Worm (Caenorhabditis elegans) whole organism, L4 larva: ENCODE measurements around the gene C26B9.7.

Experiments used
- D1046.2 ChIP-seq: fragments of 200-800 bp; sonication (Bioruptor generic); IDR thresholded peaks from 2 replicates; pipeline ENCODE4 v1.3.6; 2022; ENCODE audit warnings: missing genetic modification characterization, missing compliant biosample characterization
- daf-12 ChIP-seq: fragments of 150-350 bp; optimal IDR thresholded peaks from 2 replicates; lab custom pipeline; 2014; ENCODE audit warnings: missing biosample characterization, missing genetic modification reagents, missing genetic modification characterization
- dmd-6 ChIP-seq: fragments of 200-800 bp; sonication (Bioruptor generic); IDR thresholded peaks from 2 replicates; pipeline ENCODE4 v1.3.6; 2022; ENCODE audit warnings: missing genetic modification reagents, missing genetic modification characterization, missing compliant biosample characterization
- lin-13 ChIP-seq: fragments of 150-350 bp; optimal IDR thresholded peaks from 2 replicates; lab custom pipeline; 2014; ENCODE audit warnings: missing biosample characterization, missing genetic modification reagents, missing genetic modification characterization
- lin-15B ChIP-seq: fragments of 150-350 bp; sonication (generic microtip); optimal IDR thresholded peaks from 3 replicates; lab custom pipeline; 2014; ENCODE audit warnings: missing biosample characterization, missing genetic modification characterization
- lir-3 ChIP-seq: sonication (generic microtip); optimal IDR thresholded peaks from 2 replicates; lab custom pipeline; 2016; ENCODE audit warnings: mild to moderate bottlenecking, missing genetic modification characterization, missing compliant biosample characterization
- lsy-2 ChIP-seq, 2 experiments: fragments of 150-350 bp in 1 of 2; sonication (generic microtip) in 1 of 2; optimal IDR thresholded peaks; 2 replicates each; lab custom pipeline; 2014 to 2017; ENCODE audit warnings: missing biosample characterization in 2 of 2, missing genetic modification characterization in 2 of 2
- mep-1 ChIP-seq: fragments of 150-350 bp; sonication (generic microtip); optimal IDR thresholded peaks from 3 replicates; lab custom pipeline; 2014; ENCODE audit warnings: missing biosample characterization, missing genetic modification characterization
- nhr-11 ChIP-seq: fragments of 150-350 bp; optimal IDR thresholded peaks from 2 replicates; lab custom pipeline; 2014; ENCODE audit warnings: missing biosample characterization, missing genetic modification characterization
- nhr-76 ChIP-seq: fragments of 150-350 bp; optimal IDR thresholded peaks from 2 replicates; lab custom pipeline; 2014; ENCODE audit warnings: missing biosample characterization, missing genetic modification characterization
- pqm-1 ChIP-seq: sonication (generic microtip); optimal IDR thresholded peaks from 2 replicates; lab custom pipeline; 2017; ENCODE audit warnings: missing biosample characterization, missing genetic modification characterization
- rbr-2 ChIP-seq: sonication (generic microtip); optimal IDR thresholded peaks from 2 replicates; lab custom pipeline; 2016; ENCODE audit warnings: missing genotype, missing genetic modification characterization, missing compliant biosample characterization
- skn-1 ChIP-seq: fragments of 150-350 bp; optimal IDR thresholded peaks from 2 replicates; lab custom pipeline; 2014; ENCODE audit warnings: missing biosample characterization, missing genetic modification characterization
- spr-3 ChIP-seq: fragments of 200-800 bp; sonication (Bioruptor generic); optimal IDR thresholded peaks from 2 replicates; lab custom pipeline; 2018; ENCODE audit warnings: mild to moderate bottlenecking, missing genetic modification characterization, missing compliant biosample characterization

- TF ChIP-seq pqm-1 (tag; lab: Kevin White, UChicago) (no peak), dmd-6 (GFP tag; lab: Robert Waterston, UW) (no peak), rbr-2 (tag; lab: Kevin White, UChicago) (no peak), nhr-11 (no peak), lir-3 (tag; lab: Kevin White, UChicago) (no peak), lsy-2 (tag; optimal IDR thresholded peaks at IDR 0.05; lab: Kevin White, UChicago) (no peak), nhr-76 (tag; lab: Kevin White, UChicago) (no peak), lin-15B (no peak), D1046.2 (GFP tag; lab: Robert Waterston, UW) (no peak), daf-12 (tag; lab: Kevin White, UChicago) (no peak), skn-1 (tag; lab: Kevin White, UChicago) (no peak), mep-1 (tag; lab: Kevin White, UChicago) (no peak), lin-13 (GFP tag; lab: Kevin White, UChicago) (no peak), spr-3 (GFP tag; lab: Kevin White, UChicago) (no peak)
Measured at ce11 chrX:5347856-5348255, 5.7 kb downstream of the C26B9.7 start.
